Fruit fly (Drosophila melanogaster) whole organism, pupa: ENCODE measurements around the gene ND-13B.

ENCODE experiments used
- CG15710 ChIP-seq: fragments of 200-800 bp; sonication (Bioruptor generic); optimal IDR thresholded peaks from 2 replicates; lab custom pipeline; 2018; ENCODE audit warnings: missing biosample characterization, mild to moderate bottlenecking, missing genetic modification characterization, moderate library complexity
- Ets98B ChIP-seq: fragments of 200-800 bp; sonication (Bioruptor generic); IDR thresholded peaks from 2 replicates; pipeline ENCODE4 v1.3.6; 2022; ENCODE audit warnings: missing biosample characterization, missing genetic modification characterization

DNA sequence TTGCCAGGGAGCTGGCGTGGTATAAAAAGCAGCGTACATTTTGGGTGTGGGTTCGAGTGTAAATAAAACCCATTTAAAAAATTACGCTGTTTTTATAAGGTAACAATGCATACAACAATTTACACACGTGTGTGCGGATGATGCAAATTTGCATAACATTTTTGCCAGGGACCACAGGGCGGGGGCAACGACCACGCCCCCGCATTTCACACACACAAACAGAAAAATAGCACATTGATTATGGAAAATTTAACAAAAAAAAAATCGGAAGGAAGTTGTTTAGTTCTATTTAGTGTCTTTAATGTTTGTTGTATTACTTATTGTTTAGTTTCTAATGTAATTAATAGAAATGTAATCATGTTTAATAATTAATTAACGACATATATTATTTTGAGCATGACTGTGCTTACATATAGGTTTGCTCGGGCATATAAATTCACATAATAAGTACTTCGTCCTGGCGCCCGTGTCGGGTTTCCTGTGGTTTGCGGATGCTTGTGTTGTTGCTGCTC, 10.6 kb upstream of the ND-13B start:
- TF ChIP-seq CG15710 (tag; lab: Kevin White, UChicago) (peak; percentile 18), Ets98B (no peak)
